Fruit fly (Drosophila melanogaster) whole organism, embryonic: ENCODE data around the gene CG8301.
A peak's percentile ranks its signal among the peaks of the same experiment; 100 is the strongest.

ENCODE experiments used
- BtbVII ChIP-seq: fragments of 200-800 bp; sonication (Bioruptor generic); optimal IDR thresholded peaks from 3 replicates; lab custom pipeline; 2017; ENCODE audit warnings: missing biosample characterization, mild to moderate bottlenecking, missing genetic modification characterization
- CG10274 ChIP-seq: fragments of 200-800 bp; sonication (Bioruptor generic); optimal IDR thresholded peaks from 3 replicates; lab custom pipeline; 2017; ENCODE audit warnings: missing biosample characterization, mild to moderate bottlenecking, missing genetic modification characterization
- CG10462 ChIP-seq: fragments of 200-800 bp; sonication (Bioruptor generic); optimal IDR thresholded peaks from 2 replicates; lab custom pipeline; 2016; ENCODE audit warnings: missing biosample characterization, missing genetic modification characterization
- CG12104 ChIP-seq: fragments of 200-800 bp; sonication (Bioruptor generic); optimal IDR thresholded peaks from 3 replicates; lab custom pipeline; 2016; ENCODE audit warnings: missing biosample characterization, missing genetic modification characterization
- CG12299 ChIP-seq: fragments of 200-800 bp; sonication (Bioruptor generic); optimal IDR thresholded peaks from 2 replicates; lab custom pipeline; 2018; ENCODE audit warnings: missing biosample characterization, mild to moderate bottlenecking, missing genetic modification characterization
- CG15011 ChIP-seq: fragments of 200-800 bp; sonication (Bioruptor generic); optimal IDR thresholded peaks from 3 replicates; lab custom pipeline; 2018; ENCODE audit warnings: missing biosample characterization, mild to moderate bottlenecking, missing genetic modification characterization
- CG1529 ChIP-seq: fragments of 200-800 bp; sonication (Bioruptor generic); optimal IDR thresholded peaks from 3 replicates; lab custom pipeline; 2018; ENCODE audit warnings: missing biosample characterization, missing genetic modification characterization
- CG18262 ChIP-seq: fragments of 200-800 bp; optimal IDR thresholded peaks from 3 replicates; lab custom pipeline; 2019; ENCODE audit warnings: missing biosample characterization, mild to moderate bottlenecking, missing genetic modification characterization, moderate library complexity
- CG18476 ChIP-seq: fragments of 200-800 bp; sonication (Bioruptor generic); optimal IDR thresholded peaks from 2 replicates; lab custom pipeline; 2016; ENCODE audit warnings: missing biosample characterization, mild to moderate bottlenecking, missing genetic modification characterization
- CG2199 ChIP-seq: fragments of 200-800 bp; sonication (Bioruptor generic); IDR thresholded peaks from 3 replicates; pipeline ENCODE4 v1.3.6; 2022; ENCODE audit warnings: missing biosample characterization, missing genetic modification characterization
- CG33557 ChIP-seq: fragments of 200-800 bp; sonication (Bioruptor generic); optimal IDR thresholded peaks from 2 replicates; lab custom pipeline; 2019; ENCODE audit warnings: missing biosample characterization, mild to moderate bottlenecking, missing genetic modification characterization, moderate library complexity
- CG3726 ChIP-seq: fragments of 200-800 bp; sonication (Bioruptor generic); IDR thresholded peaks from 3 replicates; pipeline ENCODE4, ENCODE4 v1.3.6; 2022; ENCODE audit warnings: missing biosample characterization, missing genetic modification characterization
- CG4820 ChIP-seq: fragments of 200-800 bp; sonication (Bioruptor generic); optimal IDR thresholded peaks from 3 replicates; lab custom pipeline; 2016; ENCODE audit warnings: missing biosample characterization, missing genetic modification characterization
- CG5180 ChIP-seq: fragments of 200-800 bp; sonication (Bioruptor generic); optimal IDR thresholded peaks from 3 replicates; lab custom pipeline; 2017; ENCODE audit warnings: missing biosample characterization, missing genetic modification characterization, mild to moderate bottlenecking, moderate library complexity, missing genetic modification reagents
- CG6272 ChIP-seq: fragments of 200-800 bp; sonication (Bioruptor generic); IDR thresholded peaks from 2 replicates; pipeline ENCODE4 v1.3.6; 2022; ENCODE audit warnings: missing biosample characterization, missing genetic modification characterization
- CG6791 ChIP-seq: fragments of 200-800 bp; sonication (Bioruptor generic); IDR thresholded peaks from 3 replicates; pipeline ENCODE4 v1.3.6; 2022; ENCODE audit warnings: missing biosample characterization, missing genetic modification characterization; ENCODE audit not compliant: partially characterized antibody
- CG7987 ChIP-seq: fragments of 200-800 bp; sonication (Bioruptor generic); optimal IDR thresholded peaks from 2 replicates; lab custom pipeline; 2018; ENCODE audit warnings: missing biosample characterization, mild to moderate bottlenecking, missing genetic modification characterization, moderate library complexity
- CG8478 ChIP-seq: fragments of >200 bp; optimal IDR thresholded peaks from 2 replicates; lab custom pipeline; 2018
- CG8944 ChIP-seq: fragments of 200-800 bp; sonication (Bioruptor generic); optimal IDR thresholded peaks from 3 replicates; lab custom pipeline; 2016; ENCODE audit warnings: missing biosample characterization, missing genetic modification characterization
- D ChIP-seq, 2 experiments: fragments of 200-800 bp in 1 of 2; fragments of >200 bp in 1 of 2; sonication (Bioruptor generic) in 1 of 2; optimal IDR thresholded peaks; 2 replicates in 1 of 2; 3 replicates in 1 of 2; lab custom pipeline; 2017; ENCODE audit warnings: mild to moderate bottlenecking in 1 of 2, missing biosample characterization in 1 of 2, missing genetic modification characterization in 1 of 2, missing genetic modification reagents in 1 of 2
- Doc3 ChIP-seq: fragments of 200-800 bp; sonication (Bioruptor generic); IDR thresholded peaks from 3 replicates; pipeline ENCODE4 v1.3.6; 2022; ENCODE audit warnings: missing biosample characterization, missing genetic modification characterization; ENCODE audit not compliant: partially characterized antibody
- Gsc ChIP-seq: fragments of 200-800 bp; sonication (Bioruptor generic); IDR thresholded peaks from 2 replicates; pipeline ENCODE4 v1.3.6; 2022; ENCODE audit warnings: missing biosample characterization, missing genetic modification characterization
- Hr3 ChIP-seq: fragments of 200-800 bp; sonication (Bioruptor generic); optimal IDR thresholded peaks from 3 replicates; lab custom pipeline; 2016; ENCODE audit warnings: missing biosample characterization, missing genetic modification characterization
- Hr51 ChIP-seq, 2 experiments: fragments of 200-800 bp; sonication (Bioruptor generic); optimal IDR thresholded peaks; 2 replicates in 1 of 2; 3 replicates in 1 of 2; lab custom pipeline; 2016 to 2018; ENCODE audit warnings: missing biosample characterization in 2 of 2, missing genetic modification characterization in 2 of 2, mild to moderate bottlenecking in 1 of 2, moderate library complexity in 1 of 2
- Kr ChIP-seq: fragments of 200-800 bp; sonication (Bioruptor generic); optimal IDR thresholded peaks from 2 replicates; lab custom pipeline; 2017; ENCODE audit warnings: missing biosample characterization, mild to moderate bottlenecking, missing genetic modification characterization
- MTF-1 ChIP-seq: fragments of 200-800 bp; sonication (Bioruptor generic); optimal IDR thresholded peaks from 2 replicates; lab custom pipeline; 2018; ENCODE audit warnings: missing biosample characterization, mild to moderate bottlenecking, missing genetic modification characterization, borderline replicate concordance
- Optix ChIP-seq: fragments of 200-800 bp; sonication (Bioruptor generic); IDR thresholded peaks from 3 replicates; pipeline ENCODE4 v1.3.6; 2022; ENCODE audit warnings: missing biosample characterization, missing genetic modification characterization
- Ssrp ChIP-seq: fragments of 200-800 bp; sonication (Bioruptor generic); optimal IDR thresholded peaks from 2 replicates; lab custom pipeline; 2018; ENCODE audit warnings: missing biosample characterization, mild to moderate bottlenecking, missing genetic modification characterization, moderate library complexity
- YL-1 ChIP-seq: fragments of 200-800 bp; sonication (Bioruptor generic); optimal IDR thresholded peaks from 3 replicates; lab custom pipeline; 2017; ENCODE audit warnings: missing biosample characterization, mild to moderate bottlenecking, missing genetic modification characterization
- bcd ChIP-seq: fragments of 200-800 bp; sonication (Bioruptor generic); optimal IDR thresholded peaks from 2 replicates; lab custom pipeline; 2017; ENCODE audit warnings: missing biosample characterization, mild to moderate bottlenecking, missing genetic modification characterization
- cas ChIP-seq: fragments of 200-800 bp; sonication (Bioruptor generic); IDR thresholded peaks from 2 replicates; pipeline ENCODE4 v1.3.6; 2022; ENCODE audit warnings: missing biosample characterization, missing genetic modification characterization
- caup ChIP-seq: fragments of 200-800 bp; sonication (Bioruptor generic); optimal IDR thresholded peaks from 3 replicates; lab custom pipeline; 2017; ENCODE audit warnings: missing biosample characterization, mild to moderate bottlenecking, missing genetic modification characterization, moderate library complexity; ENCODE audit not compliant: severe bottlenecking
- crp ChIP-seq, 2 experiments: fragments of 200-800 bp; sonication (Bioruptor generic); optimal IDR thresholded peaks; 2 replicates in 1 of 2; 3 replicates in 1 of 2; lab custom pipeline; 2017; ENCODE audit warnings: missing biosample characterization in 2 of 2, missing genetic modification characterization in 2 of 2, mild to moderate bottlenecking in 1 of 2, moderate library complexity in 1 of 2
- ewg ChIP-seq: fragments of 200-800 bp; sonication (Bioruptor generic); optimal IDR thresholded peaks from 3 replicates; lab custom pipeline; 2017; ENCODE audit warnings: mild to moderate bottlenecking, missing biosample characterization, missing genetic modification reagents, missing genetic modification characterization
- eyg ChIP-seq: fragments of 200-800 bp; sonication (Bioruptor generic); optimal IDR thresholded peaks from 3 replicates; lab custom pipeline; 2016; ENCODE audit warnings: missing biosample characterization, missing genetic modification characterization
- grn ChIP-seq: fragments of 200-800 bp; sonication (Bioruptor generic); optimal IDR thresholded peaks from 3 replicates; lab custom pipeline; 2017; ENCODE audit warnings: missing biosample characterization, missing genetic modification characterization
- jing ChIP-seq: fragments of 200-800 bp; sonication (Bioruptor generic); optimal IDR thresholded peaks from 2 replicates; lab custom pipeline; 2018; ENCODE audit warnings: missing biosample characterization, mild to moderate bottlenecking, missing genetic modification characterization
- ken ChIP-seq: fragments of 200-800 bp; sonication (Bioruptor generic); IDR thresholded peaks from 3 replicates; pipeline ENCODE4 v1.3.6; 2022; ENCODE audit warnings: missing biosample characterization, missing genetic modification characterization
- lbe ChIP-seq: fragments of 200-800 bp; sonication (Bioruptor generic); optimal IDR thresholded peaks from 2 replicates; lab custom pipeline; 2016; ENCODE audit warnings: missing biosample characterization, mild to moderate bottlenecking, missing genetic modification characterization
- luna ChIP-seq: fragments of 200-800 bp; sonication (Bioruptor generic); optimal IDR thresholded peaks from 2 replicates; lab custom pipeline; 2016; ENCODE audit warnings: missing biosample characterization, missing genetic modification characterization
- pita ChIP-seq: fragments of 200-800 bp; sonication (Bioruptor generic); optimal IDR thresholded peaks from 2 replicates; lab custom pipeline; 2017; ENCODE audit warnings: missing biosample characterization, mild to moderate bottlenecking, missing genetic modification characterization
- pnt ChIP-seq: fragments of 200-800 bp; sonication (Bioruptor generic); optimal IDR thresholded peaks from 3 replicates; lab custom pipeline; 2016; ENCODE audit warnings: missing biosample characterization, missing genetic modification characterization
- pros ChIP-seq: fragments of 200-800 bp; sonication (Bioruptor generic); optimal IDR thresholded peaks from 3 replicates; lab custom pipeline; 2019; ENCODE audit warnings: missing biosample characterization, mild to moderate bottlenecking, missing genetic modification characterization, moderate library complexity
- sob ChIP-seq: fragments of 200-800 bp; sonication (Bioruptor generic); IDR thresholded peaks from 2 replicates; pipeline ENCODE4 v1.3.6; 2022; ENCODE audit warnings: missing biosample characterization, missing genetic modification characterization
- sqz ChIP-seq: fragments of 200-800 bp; sonication (Bioruptor generic); optimal IDR thresholded peaks from 3 replicates; lab custom pipeline; 2018; ENCODE audit warnings: missing biosample characterization, mild to moderate bottlenecking, missing genetic modification characterization
- sr ChIP-seq: fragments of 200-800 bp; sonication (Bioruptor generic); IDR thresholded peaks from 3 replicates; pipeline ENCODE4 v1.3.6; 2022; ENCODE audit warnings: missing biosample characterization, missing genetic modification characterization
- ssp ChIP-seq: fragments of 200-800 bp; sonication (Bioruptor generic); IDR thresholded peaks from 2 replicates; pipeline ENCODE4 v1.3.6; 2022; ENCODE audit warnings: missing biosample characterization, missing genetic modification characterization
- vnd ChIP-seq: fragments of 200-800 bp; sonication (Bioruptor generic); IDR thresholded peaks from 3 replicates; pipeline ENCODE4 v1.3.6; 2022; ENCODE audit warnings: missing biosample characterization, missing genetic modification characterization; ENCODE audit not compliant: partially characterized antibody

The CG8301 gene

DNA sequence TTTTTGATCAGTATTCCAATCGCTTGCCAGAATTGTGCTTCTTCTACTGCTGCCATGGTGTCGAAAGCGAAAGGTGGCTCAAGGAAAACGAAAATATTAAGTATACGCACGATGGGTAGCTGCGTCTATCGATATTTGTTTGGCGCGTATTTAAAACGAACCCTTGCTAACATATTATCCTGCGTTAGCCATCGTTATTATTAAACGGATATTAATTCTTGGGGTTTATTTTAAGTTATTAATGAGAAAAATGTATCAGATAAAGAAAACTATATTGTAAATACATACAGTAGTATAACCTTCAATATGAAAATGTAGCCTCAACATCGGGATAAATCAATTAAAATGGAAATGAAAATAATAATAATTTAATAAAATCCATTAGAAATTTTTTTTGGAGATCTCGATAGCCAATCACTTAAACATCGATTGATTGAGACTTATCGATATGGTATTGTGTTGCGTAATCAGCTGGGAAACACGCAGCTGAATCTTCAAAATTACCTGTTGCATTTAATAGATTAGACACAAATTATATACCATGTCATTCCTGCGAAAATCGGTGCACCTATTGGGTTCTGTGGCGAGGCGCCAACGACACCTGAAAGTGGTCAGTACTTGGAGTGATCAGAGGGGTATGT, 25.7 kb upstream of the CG8301 start, which contains the start of the genes CG9386 and BckdhA (continued):
- TF ChIP-seq ewg (GFP tag; lab: Kevin White, UChicago), result no peak
- TF ChIP-seq sqz (GFP tag; lab: Kevin White, UChicago), result no peak
- no peak for TF ChIP-seq sr (GFP tag; lab: Robert Waterston, UW)
- TF ChIP-seq CG6272 (GFP tag; lab: Robert Waterston, UW), result peak; percentile 37; the same call in 1 of the 2 replicates
- TF ChIP-seq Hr3, result peak; percentile 52
- no peak for TF ChIP-seq CG15011 (GFP tag; lab: Kevin White, UChicago)
- peak; percentile 34 for TF ChIP-seq pnt
- TF ChIP-seq BtbVII (GFP tag; lab: Kevin White, UChicago), result no peak
- TF ChIP-seq YL-1, result peak; percentile 62
- peak; percentile 55 for TF ChIP-seq CG8944 (GFP tag; lab: Kevin White, UChicago)
- TF ChIP-seq luna, result no peak
- peak; percentile 64 for TF ChIP-seq vnd (GFP tag; lab: Robert Waterston, UW)
- no peak for TF ChIP-seq CG10274 (GFP tag; lab: Kevin White, UChicago)
- no peak for TF ChIP-seq CG2199
- peak; percentile 53 for TF ChIP-seq CG12104 (GFP tag; lab: Kevin White, UChicago)
- TF ChIP-seq CG10462 (GFP tag; lab: Kevin White, UChicago), result no peak
- TF ChIP-seq jing, result no peak
- TF ChIP-seq Ssrp (tag; lab: Kevin White, UChicago), result peak; percentile 35
- no peak for TF ChIP-seq CG5180
- peak; percentile 57 for TF ChIP-seq grn
- TF ChIP-seq Kr (GFP tag; lab: Kevin White, UChicago), result no peak
- TF ChIP-seq CG18262 (tag; lab: Kevin White, UChicago), result peak; percentile 56
- peak; percentile 75 for TF ChIP-seq Doc3 (GFP tag; lab: Robert Waterston, UW)
- no peak for TF ChIP-seq CG8478 (lab: Kevin White, UChicago)
- TF ChIP-seq bcd (GFP tag; lab: Kevin White, UChicago), result peak; percentile 21
- no peak for TF ChIP-seq CG3726 (GFP tag; lab: Robert Waterston, UW)
- no peak for TF ChIP-seq CG12299 (tag; lab: Kevin White, UChicago)
- peak; percentile 52 for TF ChIP-seq caup (GFP tag; lab: Kevin White, UChicago)
- no peak for TF ChIP-seq Gsc (GFP tag; lab: Robert Waterston, UW)
- peak in 1 of 2 experiments; percentile 19 for TF ChIP-seq Hr51 (GFP tag; optimal IDR thresholded peaks at IDR 0.05; lab: Kevin White, UChicago)
- TF ChIP-seq MTF-1 (GFP tag; lab: Kevin White, UChicago), result no peak
- no peak for TF ChIP-seq lbe
- TF ChIP-seq ken (GFP tag; lab: Robert Waterston, UW), result no peak
- peak; percentile 34 for TF ChIP-seq CG18476 (GFP tag; lab: Kevin White, UChicago)
- TF ChIP-seq CG4820 (GFP tag; lab: Kevin White, UChicago), result peak; percentile 14
- TF ChIP-seq Optix (GFP tag; lab: Robert Waterston, UW), result no peak
- peak; percentile 59; the same call in 1 of the 2 replicates for TF ChIP-seq sob (GFP tag; lab: Robert Waterston, UW)
- TF ChIP-seq pita (GFP tag; lab: Kevin White, UChicago), result no peak
- TF ChIP-seq CG1529 (GFP tag; lab: Kevin White, UChicago), result no peak
- TF ChIP-seq ssp (GFP tag; lab: Robert Waterston, UW), result peak; percentile 20; the same call in 1 of the 2 replicates
- TF ChIP-seq pros, result no peak
- TF ChIP-seq CG33557 (GFP tag; lab: Kevin White, UChicago), result peak; percentile 10
- no peak for TF ChIP-seq eyg (GFP tag; lab: Kevin White, UChicago)
- peak; percentile 12; the same call in 1 of the 3 replicates for TF ChIP-seq CG6791
- TF ChIP-seq crp (GFP tag; optimal IDR thresholded peaks at IDR 0.05; lab: Kevin White, UChicago), result peak in 1 of 2 experiments; percentile 76
- TF ChIP-seq D (optimal IDR thresholded peaks at IDR 0.05; lab: Kevin White, UChicago), result no peak
- TF ChIP-seq D (GFP tag; optimal IDR thresholded peaks at IDR 0.05; lab: Kevin White, UChicago), result no peak
- TF ChIP-seq CG7987, result no peak
- TF ChIP-seq cas, result no peak
